Worm (Caenorhabditis elegans): ENCODE measurements around the gene srv-24.

DNA sequence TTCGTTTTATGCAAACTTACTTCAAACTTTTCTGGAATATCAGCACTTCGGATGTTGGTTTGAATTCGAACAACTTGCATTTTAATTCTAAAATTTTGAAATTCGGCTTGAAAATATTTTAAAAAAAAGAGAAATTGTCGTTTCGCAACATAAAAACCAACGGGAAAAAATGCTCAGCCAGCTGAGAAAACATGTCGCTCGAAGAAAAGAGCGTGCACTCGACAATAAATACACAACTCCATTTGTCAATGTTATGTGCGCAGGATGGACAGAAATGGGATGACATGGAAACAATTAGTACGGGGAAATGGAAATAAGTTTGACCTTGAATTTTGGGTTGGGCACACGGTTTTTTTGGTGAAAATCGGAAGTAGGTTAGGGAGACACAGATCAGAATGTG, 45.3 kb upstream of the srv-24 start, which contains the start of gene mif-4:
- TF ChIP-seq nhr-12 (tag; optimal IDR thresholded peaks at IDR 0.05): no peak
- no peak for TF ChIP-seq snpc-4 (tag; optimal IDR thresholded peaks at IDR 0.05)
- TF ChIP-seq ceh-43 (GFP tag; optimal IDR thresholded peaks at IDR 0.05): no peak
- no peak for TF ChIP-seq elt-1 (tag; optimal IDR thresholded peaks at IDR 0.05; ENCODE audit: borderline replicate concordance, insufficient read depth)
- no peak for TF ChIP-seq tbx-8 (GFP tag; optimal IDR thresholded peaks at IDR 0.05)
- TF ChIP-seq sem-2 (GFP tag; optimal IDR thresholded peaks at IDR 0.05): no peak
- no peak for TF ChIP-seq nhr-76 (tag; optimal IDR thresholded peaks at IDR 0.05)
- TF ChIP-seq ztf-11 (tag; optimal IDR thresholded peaks at IDR 0.05): no peak
- no peak for TF ChIP-seq blmp-1 (tag; optimal IDR thresholded peaks at IDR 0.05)
- no peak for TF ChIP-seq unc-62 (GFP tag; optimal IDR thresholded peaks at IDR 0.05)
- TF ChIP-seq mep-1 (tag; optimal IDR thresholded peaks at IDR 0.05): no peak
- TF ChIP-seq nhr-237 (tag; optimal IDR thresholded peaks at IDR 0.05): no peak
- no peak for TF ChIP-seq cnd-1 (tag; optimal IDR thresholded peaks at IDR 0.05)

All from whole organism, mixed stage, embryonic.